Worm (Caenorhabditis elegans): ENCODE measurements around the gene F52E1.14.

DNA sequence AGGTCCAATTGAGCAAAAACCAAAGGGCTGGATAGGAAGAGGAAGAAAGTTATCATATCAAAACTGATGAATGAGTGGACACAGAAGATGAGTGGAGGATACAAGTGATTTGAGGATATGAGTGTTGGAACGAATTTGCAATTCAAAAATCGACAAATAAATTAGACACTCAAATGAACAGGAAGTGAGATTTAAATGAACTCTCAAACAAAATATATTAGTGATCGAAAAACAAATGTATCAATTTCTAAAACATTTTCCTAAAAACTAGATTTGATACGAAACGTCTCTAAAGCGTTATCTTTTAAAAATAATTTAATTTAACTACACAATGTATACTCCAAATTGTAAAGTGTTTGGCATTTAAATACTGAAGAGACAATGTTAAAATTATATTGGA lies 8.3 kb upstream of the F52E1.14 start, which contains the start of gene F38E1.10:
- TF ChIP-seq lin-15B (tag; optimal IDR thresholded peaks at IDR 0.05) (no peak), nhr-28 (tag; optimal IDR thresholded peaks at IDR 0.05) (no peak), skn-1 (tag; optimal IDR thresholded peaks at IDR 0.05) (no peak), nhr-237 (tag; optimal IDR thresholded peaks at IDR 0.05) (no peak), nhr-48 (tag; optimal IDR thresholded peaks at IDR 0.05) (no peak), spr-3 (GFP tag; optimal IDR thresholded peaks at IDR 0.05) (no peak), zip-11 (GFP tag; IDR thresholded peaks at IDR 0.05) (no peak), mes-2 (tag; optimal IDR thresholded peaks at IDR 0.05; ENCODE audit: poor library complexity, severe bottlenecking) (no peak), ZK546.5 (tag; optimal IDR thresholded peaks at IDR 0.05) (no peak), tra-1 (GFP tag; IDR thresholded peaks at IDR 0.05) (no peak), madf-9 (GFP tag; conservative IDR thresholded peaks at IDR 0.05) (no peak), nhr-42 (GFP tag; IDR thresholded peaks at IDR 0.05) (no peak), daf-19 (GFP tag; conservative IDR thresholded peaks at IDR 0.05) (no peak), aly-2 (tag; optimal IDR thresholded peaks at IDR 0.05) (no peak)
